Worm (Caenorhabditis elegans) whole organism, L4/young adult: ENCODE data around the gene C36A4.11.
"Not testable (repeated sequence)": the region's sequence is repeated elsewhere in the genome, so short reads cannot be mapped to it uniquely, and the experiment has no call there.

Experiments
- W03F9.2 ChIP-seq: fragments of 150-350 bp; optimal IDR thresholded peaks from 2 replicates; lab custom pipeline; 2014; ENCODE audit warnings: missing biosample characterization, missing genetic modification characterization
- dao-5 ChIP-seq: sonication (generic microtip); optimal IDR thresholded peaks from 2 replicates; lab custom pipeline; 2016; ENCODE audit warnings: missing genotype, missing genetic modification characterization, moderate library complexity, missing compliant biosample characterization
- him-1 ChIP-seq: sonication (generic microtip); optimal IDR thresholded peaks from 2 replicates; lab custom pipeline; 2016; ENCODE audit warnings: missing genotype, missing genetic modification reagents, missing genetic modification characterization, missing compliant biosample characterization

The C36A4.11 gene

ce11 chrIII:3840279-3840678 is at the start of gene C36A4.11:
Gene C36A4.11 (plus strand): TSS chrIII:3840579.
- TF ChIP-seq dao-5 (tag; lab: Kevin White, UChicago); W03F9.2; him-1 (tag; lab: Kevin White, UChicago): not testable (repeated sequence)

- TF ChIP-seq him-1 (tag; lab: Kevin White, UChicago) (no peak), dao-5 (tag; lab: Kevin White, UChicago) (no peak), W03F9.2 (no peak)
Observed at ce11 chrIII:3790855-3791254, 49.5 kb upstream of the C36A4.11 start.

ce11 chrIII:3795933-3796332 is 44.4 kb upstream of the C36A4.11 start:
- TF ChIP-seq W03F9.2, result no peak
- no peak for TF ChIP-seq him-1 (tag; lab: Kevin White, UChicago)
- TF ChIP-seq dao-5 (tag; lab: Kevin White, UChicago), result no peak

- TF ChIP-seq W03F9.2 (no peak), him-1 (tag; lab: Kevin White, UChicago) (no peak), dao-5 (tag; lab: Kevin White, UChicago) (no peak)
Observed at ce11 chrIII:3797180-3798026, 43.0 kb upstream of the C36A4.11 start.

ce11 chrIII:3798416-3798815 is 42.0 kb upstream of the C36A4.11 start:
- TF ChIP-seq W03F9.2 (no peak), dao-5 (tag; lab: Kevin White, UChicago) (no peak), him-1 (tag; lab: Kevin White, UChicago) (no peak)

- TF ChIP-seq W03F9.2 (no peak), him-1 (tag; lab: Kevin White, UChicago) (no peak), dao-5 (tag; lab: Kevin White, UChicago) (no peak)
Observed at ce11 chrIII:3799213-3799612, 41.2 kb upstream of the C36A4.11 start.

- TF ChIP-seq him-1 (tag; lab: Kevin White, UChicago), result no peak
- TF ChIP-seq W03F9.2, result no peak
- no peak for TF ChIP-seq dao-5 (tag; lab: Kevin White, UChicago)
Observed at ce11 chrIII:3800240-3800933, 40.0 kb upstream of the C36A4.11 start, which contains the start of gene mtm-3. Gene mtm-3 (minus strand): TSS chrIII:3800467.

ce11 chrIII:3800934-3801252 is 39.5 kb upstream of the C36A4.11 start:
- no peak for TF ChIP-seq him-1 (tag; lab: Kevin White, UChicago)
- TF ChIP-seq W03F9.2, result no peak

ce11 chrIII:3801379-3801894 is 38.9 kb upstream of the C36A4.11 start:
- TF ChIP-seq dao-5 (tag; lab: Kevin White, UChicago), result no peak
- TF ChIP-seq W03F9.2, result peak; percentile 80
- TF ChIP-seq him-1 (tag; lab: Kevin White, UChicago), result peak; percentile 94

- no peak for TF ChIP-seq him-1 (tag; lab: Kevin White, UChicago)
- TF ChIP-seq W03F9.2, result no peak
- TF ChIP-seq dao-5 (tag; lab: Kevin White, UChicago), result no peak
Observed at ce11 chrIII:3803113-3803512, 37.3 kb upstream of the C36A4.11 start.

ce11 chrIII:3804422-3804821 is 36.0 kb upstream of the C36A4.11 start, which contains the start of gene xbx-5:
Gene xbx-5 (minus strand): TSS chrIII:3804477.
- no peak for TF ChIP-seq dao-5 (tag; lab: Kevin White, UChicago)
- no peak for TF ChIP-seq W03F9.2
- TF ChIP-seq him-1 (tag; lab: Kevin White, UChicago), result no peak

- TF ChIP-seq him-1 (tag; lab: Kevin White, UChicago), result no peak
- TF ChIP-seq dao-5 (tag; lab: Kevin White, UChicago), result no peak
- no peak for TF ChIP-seq W03F9.2
Observed at ce11 chrIII:3806883-3807282, 33.5 kb upstream of the C36A4.11 start.

ce11 chrIII:3807590-3807989 is 32.8 kb upstream of the C36A4.11 start:
- no peak for TF ChIP-seq dao-5 (tag; lab: Kevin White, UChicago)
- TF ChIP-seq him-1 (tag; lab: Kevin White, UChicago), result no peak
- TF ChIP-seq W03F9.2, result no peak

ce11 chrIII:3809008-3809407 is 31.4 kb upstream of the C36A4.11 start, which contains the start of gene toh-1:
Gene toh-1 (minus strand): TSS chrIII:3809030.
- TF ChIP-seq dao-5 (tag; lab: Kevin White, UChicago) (no peak), W03F9.2 (no peak), him-1 (tag; lab: Kevin White, UChicago) (no peak)
